Fruit fly (Drosophila melanogaster) whole organism, embryonic: Measurements from ENCODE around the gene CG16789.

Experiments
- Adf1 ChIP-seq: fragments of 200-800 bp; sonication (Bioruptor generic); IDR thresholded peaks from 2 replicates; pipeline ENCODE4 v1.3.6; 2022; ENCODE audit warnings: missing biosample characterization, missing genetic modification characterization
- Awh ChIP-seq: fragments of 200-800 bp; sonication (Bioruptor generic); IDR thresholded peaks from 2 replicates; pipeline ENCODE4, ENCODE4 v1.3.6; 2022; ENCODE audit warnings: missing biosample characterization, missing genetic modification characterization
- BEAF-32 ChIP-seq: fragments of 200-800 bp; sonication (Bioruptor generic); optimal IDR thresholded peaks from 3 replicates; lab custom pipeline; 2017; ENCODE audit warnings: missing biosample characterization, missing genetic modification characterization, mild to moderate bottlenecking, moderate library complexity, missing genetic modification reagents
- Bteb2 ChIP-seq: fragments of 200-800 bp; sonication (Bioruptor generic); optimal IDR thresholded peaks from 2 replicates; lab custom pipeline; 2016; ENCODE audit warnings: missing biosample characterization, missing genetic modification characterization
- CG10366 ChIP-seq: fragments of 200-800 bp; sonication (Bioruptor generic); IDR thresholded peaks from 2 replicates; pipeline ENCODE4 v1.3.6; 2022; ENCODE audit warnings: missing biosample characterization, missing genetic modification characterization
- CG11696 ChIP-seq: fragments of 200-800 bp; sonication (Bioruptor generic); IDR thresholded peaks from 2 replicates; pipeline ENCODE4 v1.3.6; 2022; ENCODE audit warnings: missing biosample characterization, missing genetic modification characterization
- CG15601 ChIP-seq: fragments of 200-800 bp; sonication (Bioruptor generic); optimal IDR thresholded peaks from 3 replicates; lab custom pipeline; 2019; ENCODE audit warnings: missing biosample characterization, mild to moderate bottlenecking, missing genetic modification characterization, moderate library complexity
- CG16863 ChIP-seq: fragments of 200-800 bp; sonication (Bioruptor generic); optimal IDR thresholded peaks from 3 replicates; lab custom pipeline; 2016; ENCODE audit warnings: missing biosample characterization, missing genetic modification characterization
- CG17328 ChIP-seq: fragments of 200-800 bp; sonication (Bioruptor generic); IDR thresholded peaks from 2 replicates; pipeline ENCODE4 v1.3.6; 2022; ENCODE audit warnings: missing biosample characterization, missing genetic modification characterization
- CG17568 ChIP-seq: fragments of 200-800 bp; sonication (Bioruptor generic); optimal IDR thresholded peaks from 2 replicates; lab custom pipeline; 2018; ENCODE audit warnings: missing biosample characterization, mild to moderate bottlenecking, missing genetic modification characterization, moderate library complexity
- CG3726 ChIP-seq: fragments of 200-800 bp; sonication (Bioruptor generic); IDR thresholded peaks from 3 replicates; pipeline ENCODE4, ENCODE4 v1.3.6; 2022; ENCODE audit warnings: missing biosample characterization, missing genetic modification characterization
- CG42726 ChIP-seq: fragments of 200-800 bp; sonication (Bioruptor generic); IDR thresholded peaks from 2 replicates; pipeline ENCODE4 v1.3.6; 2022; ENCODE audit warnings: missing biosample characterization, missing genetic modification characterization; ENCODE audit not compliant: partially characterized antibody
- CG7372 ChIP-seq: fragments of 200-800 bp; sonication (Bioruptor generic); IDR thresholded peaks from 2 replicates; pipeline ENCODE4 v1.3.6; 2022; ENCODE audit warnings: missing biosample characterization, missing genetic modification characterization
- CG7987 ChIP-seq: fragments of 200-800 bp; sonication (Bioruptor generic); optimal IDR thresholded peaks from 2 replicates; lab custom pipeline; 2018; ENCODE audit warnings: missing biosample characterization, mild to moderate bottlenecking, missing genetic modification characterization, moderate library complexity
- CG8944 ChIP-seq: fragments of 200-800 bp; sonication (Bioruptor generic); optimal IDR thresholded peaks from 3 replicates; lab custom pipeline; 2016; ENCODE audit warnings: missing biosample characterization, missing genetic modification characterization
- Camta ChIP-seq: fragments of 200-800 bp; sonication (Bioruptor generic); optimal IDR thresholded peaks from 2 replicates; lab custom pipeline; 2016; ENCODE audit warnings: missing biosample characterization, missing genetic modification characterization
- CoRest ChIP-seq: fragments of 200-800 bp; sonication (Bioruptor generic); optimal IDR thresholded peaks from 3 replicates; lab custom pipeline; 2018; ENCODE audit warnings: missing biosample characterization, mild to moderate bottlenecking, missing genetic modification characterization, moderate library complexity
- H2.0 ChIP-seq: fragments of 200-800 bp; sonication (Bioruptor generic); IDR thresholded peaks from 2 replicates; pipeline ENCODE4 v1.3.6; 2022; ENCODE audit warnings: missing biosample characterization, missing genetic modification characterization
- Kr ChIP-seq: fragments of 200-800 bp; sonication (Bioruptor generic); optimal IDR thresholded peaks from 2 replicates; lab custom pipeline; 2017; ENCODE audit warnings: missing biosample characterization, mild to moderate bottlenecking, missing genetic modification characterization
- NC2β ChIP-seq: fragments of 200-800 bp; sonication (Bioruptor generic); optimal IDR thresholded peaks from 2 replicates; lab custom pipeline; 2016; ENCODE audit warnings: missing biosample characterization, missing genetic modification characterization
- Ptx1 ChIP-seq: fragments of 200-800 bp; sonication (Bioruptor generic); IDR thresholded peaks from 2 replicates; pipeline ENCODE4 v1.3.6; 2022; ENCODE audit warnings: missing biosample characterization, missing genetic modification characterization
- Rfx ChIP-seq: fragments of 200-800 bp; sonication (Bioruptor generic); IDR thresholded peaks from 2 replicates; pipeline ENCODE4 v1.3.6; 2022; ENCODE audit warnings: missing biosample characterization, missing genetic modification characterization
- Sry-β ChIP-seq: fragments of 200-800 bp; sonication (Bioruptor generic); optimal IDR thresholded peaks from 2 replicates; lab custom pipeline; 2018; ENCODE audit warnings: missing biosample characterization, mild to moderate bottlenecking, missing genetic modification characterization, moderate library complexity
- YL-1 ChIP-seq: fragments of 200-800 bp; sonication (Bioruptor generic); optimal IDR thresholded peaks from 3 replicates; lab custom pipeline; 2017; ENCODE audit warnings: missing biosample characterization, mild to moderate bottlenecking, missing genetic modification characterization
- ab ChIP-seq: fragments of 200-800 bp; sonication (Bioruptor generic); optimal IDR thresholded peaks from 2 replicates; lab custom pipeline; 2016; ENCODE audit warnings: missing biosample characterization, missing genetic modification characterization
- ash1 ChIP-seq: fragments of 200-800 bp; sonication (Bioruptor generic); optimal IDR thresholded peaks from 2 replicates; lab custom pipeline; 2018; ENCODE audit warnings: missing biosample characterization, mild to moderate bottlenecking, missing genetic modification characterization
- bab2 ChIP-seq: fragments of 200-800 bp; sonication (Bioruptor generic); optimal IDR thresholded peaks from 2 replicates; lab custom pipeline; 2016; ENCODE audit warnings: missing biosample characterization, missing genetic modification characterization
- bbx ChIP-seq: fragments of 200-800 bp; sonication (Bioruptor generic); IDR thresholded peaks from 2 replicates; pipeline ENCODE4 v1.3.6; 2022; ENCODE audit warnings: missing biosample characterization, missing genetic modification characterization; ENCODE audit not compliant: partially characterized antibody
- corto ChIP-seq: fragments of 200-800 bp; sonication (Bioruptor generic); optimal IDR thresholded peaks from 2 replicates; lab custom pipeline; 2016; ENCODE audit warnings: missing biosample characterization, mild to moderate bottlenecking, missing genetic modification characterization, moderate library complexity
- crp ChIP-seq, 2 experiments: fragments of 200-800 bp; sonication (Bioruptor generic); optimal IDR thresholded peaks; 2 replicates in 1 of 2; 3 replicates in 1 of 2; lab custom pipeline; 2017; ENCODE audit warnings: missing biosample characterization in 2 of 2, missing genetic modification characterization in 2 of 2, mild to moderate bottlenecking in 1 of 2, moderate library complexity in 1 of 2
- dimm ChIP-seq: fragments of 200-800 bp; sonication (Bioruptor generic); IDR thresholded peaks from 2 replicates; pipeline ENCODE4 v1.3.6; 2022; ENCODE audit warnings: missing biosample characterization, missing genetic modification characterization
- esg ChIP-seq: fragments of 200-800 bp; sonication (Bioruptor generic); conservative IDR thresholded peaks from 2 replicates; pipeline ENCODE4 v1.3.6; 2022; ENCODE audit warnings: missing biosample characterization, missing genetic modification characterization
- ewg ChIP-seq: fragments of 200-800 bp; sonication (Bioruptor generic); optimal IDR thresholded peaks from 3 replicates; lab custom pipeline; 2017; ENCODE audit warnings: mild to moderate bottlenecking, missing biosample characterization, missing genetic modification reagents, missing genetic modification characterization
- fd102C ChIP-seq: fragments of 200-800 bp; sonication (Bioruptor generic); optimal IDR thresholded peaks from 2 replicates; lab custom pipeline; 2018; ENCODE audit warnings: missing biosample characterization, mild to moderate bottlenecking, missing genetic modification characterization, moderate library complexity
- grau ChIP-seq: fragments of 200-800 bp; optimal IDR thresholded peaks from 3 replicates; lab custom pipeline; 2019; ENCODE audit warnings: missing biosample characterization, mild to moderate bottlenecking, missing genetic modification characterization, moderate library complexity
- gsb-n ChIP-seq: fragments of 200-800 bp; sonication (Bioruptor generic); optimal IDR thresholded peaks from 3 replicates; lab custom pipeline; 2018; ENCODE audit warnings: missing biosample characterization, mild to moderate bottlenecking, missing genetic modification characterization
- ken ChIP-seq: fragments of 200-800 bp; sonication (Bioruptor generic); IDR thresholded peaks from 3 replicates; pipeline ENCODE4 v1.3.6; 2022; ENCODE audit warnings: missing biosample characterization, missing genetic modification characterization
- klu ChIP-seq: fragments of 200-800 bp; sonication (Bioruptor generic); IDR thresholded peaks from 2 replicates; pipeline ENCODE4 v1.3.6; 2022; ENCODE audit warnings: missing biosample characterization, missing genetic modification characterization
- kni ChIP-seq: fragments of 200-800 bp; sonication (Bioruptor generic); optimal IDR thresholded peaks from 3 replicates; lab custom pipeline; 2017; ENCODE audit warnings: mild to moderate bottlenecking, missing biosample characterization, missing genetic modification reagents, missing genetic modification characterization
- mld ChIP-seq: fragments of 200-800 bp; sonication (Bioruptor generic); IDR thresholded peaks from 3 replicates; pipeline ENCODE4 v1.3.6; 2022; ENCODE audit warnings: missing biosample characterization, missing genetic modification characterization; ENCODE audit not compliant: partially characterized antibody
- ro ChIP-seq: fragments of 200-800 bp; sonication (Bioruptor generic); IDR thresholded peaks from 2 replicates; pipeline ENCODE4 v1.3.6; 2022; ENCODE audit warnings: missing biosample characterization, missing genetic modification characterization
- salm ChIP-seq: fragments of 200-800 bp; sonication (Bioruptor generic); optimal IDR thresholded peaks from 2 replicates; lab custom pipeline; 2018; ENCODE audit warnings: missing biosample characterization, mild to moderate bottlenecking, missing genetic modification characterization
- sc ChIP-seq, 3 experiments: fragments of >200 bp in 2 of 3; fragments of 200-800 bp in 1 of 3; sonication (Bioruptor generic) in 1 of 3; optimal IDR thresholded peaks; 2 replicates in 2 of 3; 3 replicates in 1 of 3; lab custom pipeline; 2017; ENCODE audit warnings: mild to moderate bottlenecking in 1 of 3, missing biosample characterization in 1 of 3, missing genetic modification characterization in 1 of 3, missing genetic modification reagents in 1 of 3
- scrt ChIP-seq: fragments of 200-800 bp; sonication (Bioruptor generic); optimal IDR thresholded peaks from 2 replicates; lab custom pipeline; 2018; ENCODE audit warnings: missing biosample characterization, mild to moderate bottlenecking, missing genetic modification characterization, moderate library complexity
- sna ChIP-seq: fragments of 200-800 bp; sonication (Bioruptor generic); IDR thresholded peaks from 2 replicates; pipeline ENCODE4 v1.3.6; 2022; ENCODE audit warnings: missing biosample characterization, missing genetic modification characterization; ENCODE audit not compliant: partially characterized antibody
- sob ChIP-seq: fragments of 200-800 bp; sonication (Bioruptor generic); IDR thresholded peaks from 2 replicates; pipeline ENCODE4 v1.3.6; 2022; ENCODE audit warnings: missing biosample characterization, missing genetic modification characterization
- stwl ChIP-seq: fragments of 200-800 bp; sonication (Bioruptor generic); optimal IDR thresholded peaks from 3 replicates; lab custom pipeline; 2018; ENCODE audit warnings: missing biosample characterization, mild to moderate bottlenecking, missing genetic modification characterization, moderate library complexity
- unpg ChIP-seq: fragments of 200-800 bp; sonication (Bioruptor generic); optimal IDR thresholded peaks from 3 replicates; lab custom pipeline; 2018; ENCODE audit warnings: missing biosample characterization, mild to moderate bottlenecking, missing genetic modification characterization, moderate library complexity
- usp ChIP-seq: fragments of >200 bp; optimal IDR thresholded peaks from 2 replicates; lab custom pipeline; 2017; ENCODE audit warnings: missing biosample characterization, missing genetic modification characterization
- z ChIP-seq: fragments of 200-800 bp; sonication (Bioruptor generic); IDR thresholded peaks from 3 replicates; pipeline ENCODE4 v1.3.6; 2022; ENCODE audit warnings: missing biosample characterization, missing genetic modification characterization

CG16789 gene

DNA sequence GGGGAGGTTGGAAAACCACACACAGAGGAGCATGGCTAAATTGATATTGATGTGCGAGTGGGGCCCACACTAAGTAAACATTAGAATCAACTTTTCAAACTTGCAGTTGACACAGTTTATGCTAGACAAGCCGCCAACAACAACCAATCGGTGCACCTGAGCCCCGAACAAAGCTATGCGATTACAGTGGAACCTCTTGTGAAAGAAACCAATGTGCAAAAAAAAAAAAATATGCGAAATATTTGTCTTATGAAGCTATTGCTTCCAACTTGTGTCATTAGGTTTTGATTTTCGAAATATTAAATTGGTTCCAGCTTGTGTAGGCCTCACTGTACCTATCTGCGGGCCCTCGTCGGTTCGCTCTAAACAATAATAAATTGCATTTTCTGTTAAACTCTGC is 52.3 kb downstream of the CG16789 start (continued):
- TF ChIP-seq bab2 (GFP tag; lab: Kevin White, UChicago) (peak; percentile 76), CG17328 (GFP tag; lab: Robert Waterston, UW) (peak; percentile 88), usp (GFP tag; lab: Kevin White, UChicago) (no peak), ken (GFP tag; lab: Robert Waterston, UW) (peak; percentile 82; the same call in 2 of the 3 replicates), CG10366 (GFP tag; lab: Robert Waterston, UW) (peak; percentile 83), unpg (peak; percentile 76), CG7987 (no peak), Sry-β (GFP tag; lab: Kevin White, UChicago) (no peak), CG17568 (GFP tag; lab: Kevin White, UChicago) (peak; percentile 5), Kr (GFP tag; lab: Kevin White, UChicago) (no peak), CG7372 (GFP tag; lab: Robert Waterston, UW) (peak; percentile 39; the same call in 1 of the 2 replicates), sob (GFP tag; lab: Robert Waterston, UW) (peak; percentile 80), YL-1 (GFP tag; lab: Kevin White, UChicago) (no peak), sc (optimal IDR thresholded peaks at IDR 0.05; lab: Kevin White, UChicago) (no peak), sc (GFP tag; optimal IDR thresholded peaks at IDR 0.05; lab: Kevin White, UChicago) (peak; percentile 32), H2.0 (GFP tag; lab: Robert Waterston, UW) (peak; percentile 84), ab (GFP tag; lab: Kevin White, UChicago) (peak; percentile 71), grau (tag; lab: Kevin White, UChicago) (peak; percentile 90), ro (GFP tag; lab: Robert Waterston, UW) (peak; percentile 74), CG16863 (GFP tag; lab: Kevin White, UChicago) (peak; percentile 68), NC2β (GFP tag; lab: Kevin White, UChicago) (peak; percentile 71), ewg (peak; percentile 64), bbx (GFP tag; lab: Robert Waterston, UW) (no peak), gsb-n (tag; lab: Kevin White, UChicago) (peak; percentile 66), kni (GFP tag; lab: Kevin White, UChicago) (peak; percentile 30), sna (GFP tag; lab: Robert Waterston, UW) (no peak), BEAF-32 (GFP tag; lab: Kevin White, UChicago) (no peak), CG3726 (GFP tag; lab: Robert Waterston, UW) (peak; percentile 82), Bteb2 (GFP tag; lab: Kevin White, UChicago) (peak; percentile 33), stwl (tag; lab: Kevin White, UChicago) (no peak), Adf1 (GFP tag; lab: Robert Waterston, UW) (no peak), ash1 (GFP tag; lab: Kevin White, UChicago) (no peak), dimm (GFP tag; lab: Robert Waterston, UW) (peak; percentile 58), scrt (GFP tag; lab: Kevin White, UChicago) (peak; percentile 30), esg (GFP tag; lab: Robert Waterston, UW) (peak; percentile 80), Ptx1 (GFP tag; lab: Robert Waterston, UW) (peak; percentile 83), CG11696 (GFP tag; lab: Robert Waterston, UW) (0 out of 2 replicates have a peak, but pooled peaks have one; percentile 52), CG15601 (tag; lab: Kevin White, UChicago) (peak; percentile 62), crp (GFP tag; optimal IDR thresholded peaks at IDR 0.05; lab: Kevin White, UChicago) (peak in 1 of 2 experiments; percentile 1), Awh (GFP tag; lab: Robert Waterston, UW) (peak; percentile 80), mld (no peak), z (GFP tag; lab: Robert Waterston, UW) (no peak), CG42726 (no peak), fd102C (GFP tag; lab: Kevin White, UChicago) (no peak), salm (tag; lab: Kevin White, UChicago) (peak; percentile 31), corto (GFP tag; lab: Kevin White, UChicago) (no peak), CG8944 (GFP tag; lab: Kevin White, UChicago) (peak; percentile 44), CoRest (peak; percentile 66), Rfx (GFP tag; lab: Robert Waterston, UW) (peak; percentile 71), klu (GFP tag; lab: Robert Waterston, UW) (no peak), Camta (GFP tag; lab: Kevin White, UChicago) (peak; percentile 73)
